Worm (Caenorhabditis elegans): ENCODE data around the gene F28E10.1.

F28E10.1 gene

ce11 chrIV:4574051-4574450, 5.4 kb downstream of the F28E10.1 start:
- TF ChIP-seq chd-7 (tag; optimal IDR thresholded peaks at IDR 0.05), result no peak
- no peak for TF ChIP-seq cebp-2 (GFP tag; IDR thresholded peaks at IDR 0.05)
- no peak for TF ChIP-seq snpc-1.1 (tag; optimal IDR thresholded peaks at IDR 0.05; ENCODE audit: insufficient read depth)
- no peak for TF ChIP-seq ZK185.1 (tag; optimal IDR thresholded peaks at IDR 0.05; ENCODE audit: poor library complexity, severe bottlenecking)
- no peak for TF ChIP-seq mel-28 (tag; optimal IDR thresholded peaks at IDR 0.05; ENCODE audit: borderline replicate concordance)
- TF ChIP-seq xnd-1 (tag; optimal IDR thresholded peaks at IDR 0.05), result no peak
- TF ChIP-seq aptf-2 (GFP tag; conservative IDR thresholded peaks at IDR 0.05), result no peak

ce11 chrIV:4576847-4577246, 8.2 kb downstream of the F28E10.1 start:
- no peak for TF ChIP-seq C17E4.6 (GFP tag; IDR thresholded peaks at IDR 0.05)
- TF ChIP-seq hmg-1.2 (GFP tag; IDR thresholded peaks at IDR 0.05), result no peak
- no peak for TF ChIP-seq ztf-22 (GFP tag; optimal IDR thresholded peaks at IDR 0.05)
- TF ChIP-seq Y67H2A.10 (GFP tag; conservative IDR thresholded peaks at IDR 0.05), result no peak
- no peak for TF ChIP-seq cebp-1 (GFP tag; IDR thresholded peaks at IDR 0.05)
- no peak for TF ChIP-seq cebp-1 (tag; optimal IDR thresholded peaks at IDR 0.05)
- TF ChIP-seq let-526 (GFP tag; IDR thresholded peaks at IDR 0.05), result no peak
- no peak for TF ChIP-seq ztf-28 (GFP tag; IDR thresholded peaks at IDR 0.05)
- TF ChIP-seq ceh-100 (GFP tag; IDR thresholded peaks at IDR 0.05), result no peak
- no peak for TF ChIP-seq ZK185.1 (tag; optimal IDR thresholded peaks at IDR 0.05; ENCODE audit: poor library complexity, severe bottlenecking)
- TF ChIP-seq F37B4.10 (GFP tag; IDR thresholded peaks at IDR 0.05), result no peak
- TF ChIP-seq lag-1 (GFP tag; IDR thresholded peaks at IDR 0.05), result no peak
- TF ChIP-seq F57C9.4 (tag; optimal IDR thresholded peaks at IDR 0.05), result no peak
- TF ChIP-seq F33H1.4 (GFP tag; IDR thresholded peaks at IDR 0.05), result no peak
- no peak for TF ChIP-seq ztf-18 (tag; optimal IDR thresholded peaks at IDR 0.05)
- TF ChIP-seq ekl-4 (GFP tag; IDR thresholded peaks at IDR 0.05), result no peak
- no peak for TF ChIP-seq ztf-3 (GFP tag; optimal IDR thresholded peaks at IDR 0.05)
- TF ChIP-seq ceh-91 (GFP tag; IDR thresholded peaks at IDR 0.05), result no peak

ce11 chrIV:4579472-4579871, 10.8 kb downstream of the F28E10.1 start:
- TF ChIP-seq nfya-2 (GFP tag; IDR thresholded peaks at IDR 0.05), result no peak
- no peak for TF ChIP-seq snpc-1.1 (tag; optimal IDR thresholded peaks at IDR 0.05; ENCODE audit: insufficient read depth)
- no peak for TF ChIP-seq mel-28 (tag; optimal IDR thresholded peaks at IDR 0.05; ENCODE audit: borderline replicate concordance)

- TF ChIP-seq madf-8 (GFP tag; conservative IDR thresholded peaks at IDR 0.05) (no peak), hlh-26 (GFP tag; conservative IDR thresholded peaks at IDR 0.05) (no peak), ets-4 (GFP tag; optimal IDR thresholded peaks at IDR 0.05) (no peak), hlh-12 (tag; optimal IDR thresholded peaks at IDR 0.05) (no peak), fkh-3 (tag; optimal IDR thresholded peaks at IDR 0.05) (no peak), sdz-38 (tag; optimal IDR thresholded peaks at IDR 0.05) (no peak), nhr-120 (GFP tag; IDR thresholded peaks at IDR 0.05) (no peak), ztf-22 (GFP tag; optimal IDR thresholded peaks at IDR 0.05) (no peak), C17E4.6 (GFP tag; IDR thresholded peaks at IDR 0.05) (no peak), mel-28 (tag; optimal IDR thresholded peaks at IDR 0.05; ENCODE audit: borderline replicate concordance) (no peak), snpc-3.4 (tag; optimal IDR thresholded peaks at IDR 0.05) (no peak), nhr-27 (tag; optimal IDR thresholded peaks at IDR 0.05) (no peak), ztf-3 (GFP tag; optimal IDR thresholded peaks at IDR 0.05) (no peak), ccch-3 (GFP tag; optimal IDR thresholded peaks at IDR 0.05) (no peak)
These were observed 17.4 kb downstream of the F28E10.1 start for ce11 chrIV:4585991-4586390.

Data from whole organism, young adult.